Worm (Caenorhabditis elegans) whole organism, L3 larva: ENCODE data around the gene gtf-2F1.

Source experiments
- ama-1 ChIP-seq: fragments of 150-350 bp; optimal IDR thresholded peaks from 2 replicates; lab custom pipeline; 2018
- egl-5 ChIP-seq: fragments of 150-350 bp; optimal IDR thresholded peaks from 2 replicates; lab custom pipeline; 2017; ENCODE audit warnings: missing biosample characterization, missing genetic modification reagents, missing genetic modification characterization, inconsistent platforms
- fos-1 ChIP-seq: fragments of 150-350 bp; optimal IDR thresholded peaks from 2 replicates; lab custom pipeline; 2014; ENCODE audit warnings: missing biosample characterization, missing genetic modification characterization
- lin-39 ChIP-seq: fragments of 150-350 bp; optimal IDR thresholded peaks from 2 replicates; lab custom pipeline; 2018; ENCODE audit warnings: missing biosample characterization, missing genetic modification reagents, missing genetic modification characterization
- lsy-12 ChIP-seq: sonication (generic microtip); optimal IDR thresholded peaks from 2 replicates; lab custom pipeline; 2016; ENCODE audit warnings: mild to moderate bottlenecking, missing genetic modification characterization, missing compliant biosample characterization
- mdl-1 ChIP-seq: fragments of 150-350 bp; optimal IDR thresholded peaks from 2 replicates; lab custom pipeline; 2014; ENCODE audit warnings: missing biosample characterization, missing genetic modification characterization
- nfya-1 ChIP-seq: sonication (generic microtip); optimal IDR thresholded peaks from 2 replicates; lab custom pipeline; 2017; ENCODE audit warnings: missing genetic modification characterization, mild to moderate bottlenecking, missing compliant biosample characterization, antibody characterized with exemption, moderate library complexity; ENCODE audit not compliant: insufficient read depth
- nhr-11 ChIP-seq: fragments of 150-350 bp; optimal IDR thresholded peaks from 2 replicates; lab custom pipeline; 2014; ENCODE audit warnings: missing biosample characterization, missing genetic modification characterization
- nhr-23 ChIP-seq: fragments of 150-350 bp; optimal IDR thresholded peaks from 2 replicates; lab custom pipeline; 2014; ENCODE audit warnings: missing biosample characterization, missing genetic modification reagents, missing genetic modification characterization
- nhr-237 ChIP-seq: fragments of 150-350 bp; optimal IDR thresholded peaks from 2 replicates; lab custom pipeline; 2014; ENCODE audit warnings: missing biosample characterization, missing genetic modification characterization
- pha-4 ChIP-seq: fragments of 150-350 bp; optimal IDR thresholded peaks from 2 replicates; lab custom pipeline; 2014; ENCODE audit warnings: missing biosample characterization, missing genetic modification reagents, missing genetic modification characterization
- sea-2 ChIP-seq: fragments of 150-350 bp; sonication (generic microtip); optimal IDR thresholded peaks from 4 replicates; lab custom pipeline; 2014; ENCODE audit warnings: missing biosample characterization, missing genetic modification reagents, missing genetic modification characterization
- snpc-4 ChIP-seq: fragments of 150-350 bp; optimal IDR thresholded peaks from 2 replicates; lab custom pipeline; 2014; ENCODE audit warnings: missing biosample characterization, missing genetic modification characterization

ce11 chrII:4339882-4340281 is 38.5 kb downstream of the gtf-2F1 start, which contains the start of gene athp-2:
- TF ChIP-seq snpc-4 (tag; lab: Kevin White, UChicago) (no peak), lsy-12 (no peak), nhr-23 (tag; lab: Kevin White, UChicago) (no peak), pha-4 (tag; lab: Kevin White, UChicago) (no peak), egl-5 (tag; lab: Kevin White, UChicago) (no peak), nhr-11 (no peak), nhr-237 (tag; lab: Kevin White, UChicago) (no peak), nfya-1 (tag; lab: Kevin White, UChicago) (no peak), sea-2 (no peak), fos-1 (tag; lab: Kevin White, UChicago) (no peak), ama-1 (lab: Kevin White, UChicago) (no peak), lin-39 (tag; lab: Kevin White, UChicago) (no peak), mdl-1 (no peak)
